Worm (Caenorhabditis elegans) whole organism, mixed stage, embryonic: ENCODE data around the gene C39E9.12.

Experiments used
- blmp-1 ChIP-seq: fragments of 150-350 bp; optimal IDR thresholded peaks from 2 replicates; lab custom pipeline; 2014; ENCODE audit warnings: missing biosample characterization, missing genetic modification characterization
- flh-1 ChIP-seq: fragments of 200-800 bp; sonication (Bioruptor generic); optimal IDR thresholded peaks from 2 replicates; lab custom pipeline; 2018; ENCODE audit warnings: mild to moderate bottlenecking, missing genetic modification characterization, moderate library complexity, missing compliant biosample characterization
- lin-13 ChIP-seq: fragments of 150-350 bp; optimal IDR thresholded peaks from 2 replicates; lab custom pipeline; 2014; ENCODE audit warnings: missing biosample characterization, missing genetic modification characterization
- nhr-12 ChIP-seq: fragments of 150-350 bp; optimal IDR thresholded peaks from 2 replicates; lab custom pipeline; 2014; ENCODE audit warnings: missing biosample characterization, missing genetic modification characterization
- nhr-237 ChIP-seq: fragments of 150-350 bp; optimal IDR thresholded peaks from 2 replicates; lab custom pipeline; 2014; ENCODE audit warnings: missing biosample characterization, missing genetic modification characterization
- nhr-28 ChIP-seq: fragments of 150-350 bp; optimal IDR thresholded peaks from 2 replicates; lab custom pipeline; 2014; ENCODE audit warnings: missing biosample characterization, missing genetic modification characterization
- pha-4 ChIP-seq: fragments of 150-350 bp; optimal IDR thresholded peaks from 2 replicates; lab custom pipeline; 2018; ENCODE audit warnings: missing biosample characterization, missing genetic modification reagents, missing genetic modification characterization
- sptf-1 ChIP-seq: sonication (generic microtip); optimal IDR thresholded peaks from 2 replicates; lab custom pipeline; 2017; ENCODE audit warnings: mild to moderate bottlenecking, missing genetic modification characterization, moderate library complexity, missing compliant biosample characterization
- unc-62 ChIP-seq: fragments of 150-350 bp; optimal IDR thresholded peaks from 2 replicates; lab custom pipeline; 2014; ENCODE audit warnings: missing biosample characterization, missing genetic modification reagents, missing genetic modification characterization
- zip-8 ChIP-seq: fragments of 150-350 bp; optimal IDR thresholded peaks from 2 replicates; lab custom pipeline; 2014; ENCODE audit warnings: missing biosample characterization, missing genetic modification characterization
- ztf-11 ChIP-seq: fragments of 150-350 bp; optimal IDR thresholded peaks from 2 replicates; lab custom pipeline; 2014; ENCODE audit warnings: missing biosample characterization, missing genetic modification characterization

DNA sequence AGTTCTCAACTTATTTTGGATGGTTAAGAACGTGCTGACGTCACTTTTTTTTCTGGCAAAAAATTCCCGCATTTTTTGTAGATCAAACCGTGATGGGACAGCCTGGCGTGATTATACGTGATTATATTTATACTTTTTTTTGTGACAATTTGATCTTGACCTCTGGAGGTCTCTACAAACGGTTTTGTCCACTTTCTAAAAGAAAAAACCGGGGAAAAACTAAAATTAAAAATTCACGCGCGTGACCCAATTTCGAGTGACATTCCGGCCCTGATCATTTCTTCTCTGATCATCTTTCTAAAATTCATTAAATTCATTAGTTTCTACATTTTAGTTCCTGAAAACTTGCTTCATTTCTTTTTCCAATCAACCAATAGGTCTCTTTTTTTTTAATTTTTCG lies 11.1 kb downstream of the C39E9.12 start, which contains the start of gene rde-11:
- TF ChIP-seq lin-13 (tag; lab: Kevin White, UChicago) (no peak), sptf-1 (tag; lab: Kevin White, UChicago) (no peak), blmp-1 (tag; lab: Kevin White, UChicago) (no peak), flh-1 (GFP tag; lab: Kevin White, UChicago) (no peak), nhr-237 (tag; lab: Kevin White, UChicago) (no peak), ztf-11 (tag; lab: Kevin White, UChicago) (no peak), pha-4 (tag; lab: Kevin White, UChicago) (no peak), zip-8 (tag; lab: Kevin White, UChicago) (no peak), nhr-28 (tag; lab: Kevin White, UChicago) (no peak), unc-62 (no peak), nhr-12 (no peak)
